Fruit fly (Drosophila melanogaster): ENCODE results near the gene robl37BC.

The robl37BC gene

DNA sequence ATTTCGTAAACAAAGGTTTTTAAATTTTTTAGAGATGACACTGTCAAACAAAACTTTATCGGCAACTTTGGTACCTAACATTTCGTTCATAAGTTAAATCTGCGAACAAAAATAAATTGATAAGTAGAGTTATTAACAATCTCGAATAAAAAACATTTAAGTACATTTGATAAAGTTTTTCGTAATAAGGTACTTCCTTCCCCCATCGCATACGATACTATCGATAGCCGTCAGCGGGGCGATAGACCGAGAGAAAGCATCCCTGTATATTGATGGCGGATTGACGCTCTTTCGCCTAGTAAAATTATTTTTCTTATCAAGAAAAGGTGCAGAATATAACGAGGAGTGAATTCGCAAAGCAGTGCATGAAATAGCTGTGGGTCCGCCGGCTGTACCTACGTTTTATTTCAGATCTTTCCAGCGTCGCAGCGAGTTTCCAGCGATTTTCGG lies 34.5 kb downstream of the robl37BC start, which contains the start of the genes Ttc19 and Acn (continued):
- peak in 1 of 3 experiments; percentile 8 for TF ChIP-seq Stat92E (GFP tag; optimal IDR thresholded peaks at IDR 0.05)
- TF ChIP-seq Sry-δ (GFP tag; optimal IDR thresholded peaks at IDR 0.05): peak; percentile 98
- TF ChIP-seq NFAT (GFP tag; IDR thresholded peaks at IDR 0.05): peak; percentile 76
- peak; percentile 82 for TF ChIP-seq ssp (GFP tag; IDR thresholded peaks at IDR 0.05)
- TF ChIP-seq CG43689 (GFP tag; IDR thresholded peaks at IDR 0.05): 0 out of 2 replicates have a peak, but pooled peaks have one; percentile 9
- peak; percentile 61; the same call in 1 of the 3 replicates for TF ChIP-seq CG6175 (GFP tag; IDR thresholded peaks at IDR 0.05)
- TF ChIP-seq CG3838 (GFP tag; optimal IDR thresholded peaks at IDR 0.05): peak; percentile 59
- peak; percentile 18; the same call in 1 of the 2 replicates for TF ChIP-seq Ravus (GFP tag; IDR thresholded peaks at IDR 0.05)
- TF ChIP-seq Mrtf (GFP tag; IDR thresholded peaks at IDR 0.05): no peak; the same call in none of the 3 replicates
- TF ChIP-seq sens-2 (GFP tag; IDR thresholded peaks at IDR 0.05): peak; percentile 59
- no peak for TF ChIP-seq CG4360 (GFP tag; IDR thresholded peaks at IDR 0.05)
- peak in 1 of 2 experiments; percentile 66 for TF ChIP-seq insv (GFP tag; optimal IDR thresholded peaks at IDR 0.05)
- TF ChIP-seq CG2202 (tag; optimal IDR thresholded peaks at IDR 0.05): peak; percentile 66
- peak; percentile 85 for TF ChIP-seq CG8924 (tag; optimal IDR thresholded peaks at IDR 0.05)
- peak; percentile 95 for TF ChIP-seq Bgb (GFP tag; IDR thresholded peaks at IDR 0.05; ENCODE audit: partially characterized antibody)
- peak; percentile 86 for TF ChIP-seq NfI (GFP tag; optimal IDR thresholded peaks at IDR 0.05)
- TF ChIP-seq CG11504 (tag; optimal IDR thresholded peaks at IDR 0.05): peak; percentile 83
- peak; percentile 43; the same call in 1 of the 2 replicates for TF ChIP-seq danr (GFP tag; IDR thresholded peaks at IDR 0.05)
- TF ChIP-seq ci (GFP tag; IDR thresholded peaks at IDR 0.05): peak; percentile 83
- peak; percentile 81 for TF ChIP-seq CG10366 (GFP tag; IDR thresholded peaks at IDR 0.05)
- TF ChIP-seq Usf (GFP tag; optimal IDR thresholded peaks at IDR 0.05): peak; percentile 32
- TF ChIP-seq zfh1 (GFP tag; IDR thresholded peaks at IDR 0.05): peak; percentile 90
- no peak for TF ChIP-seq ac (GFP tag; optimal IDR thresholded peaks at IDR 0.05)
- peak; percentile 91 for TF ChIP-seq chn (GFP tag; optimal IDR thresholded peaks at IDR 0.05)
- TF ChIP-seq bbx (GFP tag; IDR thresholded peaks at IDR 0.05; ENCODE audit: partially characterized antibody): peak; percentile 96
- peak; percentile 78 for TF ChIP-seq Neu2 (GFP tag; optimal IDR thresholded peaks at IDR 0.05; ENCODE audit: borderline replicate concordance)
- peak; percentile 72 for TF ChIP-seq onecut (GFP tag; IDR thresholded peaks at IDR 0.05)
- no peak for TF ChIP-seq lov (optimal IDR thresholded peaks at IDR 0.05)
- peak; percentile 71; the same call in 2 of the 3 replicates for TF ChIP-seq lov (GFP tag; IDR thresholded peaks at IDR 0.05)
- no peak for TF ChIP-seq CG13894 (tag; optimal IDR thresholded peaks at IDR 0.05)
- TF ChIP-seq p53 (GFP tag; optimal IDR thresholded peaks at IDR 0.05): peak; percentile 65
- TF ChIP-seq CG1647 (GFP tag; optimal IDR thresholded peaks at IDR 0.05): peak; percentile 88
- peak; percentile 84 for TF ChIP-seq H2.0 (GFP tag; IDR thresholded peaks at IDR 0.05)
- peak; percentile 90 for TF ChIP-seq CG14710 (tag; optimal IDR thresholded peaks at IDR 0.05)
- peak; percentile 83 for TF ChIP-seq CG18476 (GFP tag; optimal IDR thresholded peaks at IDR 0.05)
- peak; percentile 53 for TF ChIP-seq Nf-YB (GFP tag; optimal IDR thresholded peaks at IDR 0.05)
- TF ChIP-seq CG12299 (tag; optimal IDR thresholded peaks at IDR 0.05): peak; percentile 51
- TF ChIP-seq CG6765 (GFP tag; optimal IDR thresholded peaks at IDR 0.05): peak; percentile 45
- peak; percentile 72 for TF ChIP-seq Awh (GFP tag; IDR thresholded peaks at IDR 0.05)
- TF ChIP-seq D19A (tag; optimal IDR thresholded peaks at IDR 0.05): no peak
- TF ChIP-seq Oaz (GFP tag; IDR thresholded peaks at IDR 0.05): peak; percentile 72
- TF ChIP-seq ATbp (GFP tag; optimal IDR thresholded peaks at IDR 0.05): no peak
- peak; percentile 97 for TF ChIP-seq Med (GFP tag)
- TF ChIP-seq kni (GFP tag; optimal IDR thresholded peaks at IDR 0.05): no peak
- TF ChIP-seq Taf1 (GFP tag; IDR thresholded peaks at IDR 0.05): peak; percentile 71
- peak; percentile 88 for TF ChIP-seq CG9817 (tag; optimal IDR thresholded peaks at IDR 0.05)
- peak; percentile 75 for TF ChIP-seq CG4328 (GFP tag; optimal IDR thresholded peaks at IDR 0.05)
- no peak for TF ChIP-seq pfk (GFP tag; optimal IDR thresholded peaks at IDR 0.05)
- TF ChIP-seq CG2875 (GFP tag; optimal IDR thresholded peaks at IDR 0.05): peak; percentile 65
- peak; percentile 89 for TF ChIP-seq CG4282 (GFP tag; optimal IDR thresholded peaks at IDR 0.05)
- peak; percentile 82 for TF ChIP-seq CG8765 (GFP tag; IDR thresholded peaks at IDR 0.05)

Measured in whole organism, embryonic.